Worm (Caenorhabditis elegans): Measurements from ENCODE around the gene T01H3.2.
A peak's percentile ranks its signal among the peaks of the same experiment; 100 is the strongest.

ce11 chrII:7857485-7858010 is 20.2 kb downstream of the T01H3.2 start, which contains the start of the genes cec-3 and T09A5.15:
- TF ChIP-seq swsn-7 (tag; optimal IDR thresholded peaks at IDR 0.05) (peak; percentile 52), dsc-1 (tag; optimal IDR thresholded peaks at IDR 0.05) (peak; percentile 47), xbp-1 (tag; optimal IDR thresholded peaks at IDR 0.05) (peak; percentile 56)

All from whole organism, L1 larva.